Fruit fly (Drosophila melanogaster) whole organism, pupa: ENCODE measurements around the gene CG2772.
A peak's percentile ranks its signal among the peaks of the same experiment; 100 is the strongest.

Experiments
- CG10348 ChIP-seq: fragments of 200-800 bp; sonication (Bioruptor generic); IDR thresholded peaks from 2 replicates; pipeline ENCODE4 v1.3.6; 2022; ENCODE audit warnings: missing biosample characterization, missing genetic modification characterization
- CG12605 ChIP-seq: fragments of 200-800 bp; sonication (Bioruptor generic); IDR thresholded peaks from 2 replicates; pipeline ENCODE4 v1.3.6; 2022; ENCODE audit warnings: missing biosample characterization, missing genetic modification characterization
- CG13204 ChIP-seq: fragments of 200-800 bp; sonication (Bioruptor generic); optimal IDR thresholded peaks from 2 replicates; lab custom pipeline; 2018; ENCODE audit warnings: missing biosample characterization, mild to moderate bottlenecking, missing genetic modification characterization, moderate library complexity
- CG14655 ChIP-seq: fragments of 200-800 bp; sonication (Bioruptor generic); optimal IDR thresholded peaks from 3 replicates; lab custom pipeline; 2017; ENCODE audit warnings: mild to moderate bottlenecking, missing biosample characterization, missing genetic modification reagents, missing genetic modification characterization
- CG15710 ChIP-seq: fragments of 200-800 bp; sonication (Bioruptor generic); optimal IDR thresholded peaks from 2 replicates; lab custom pipeline; 2018; ENCODE audit warnings: missing biosample characterization, mild to moderate bottlenecking, missing genetic modification characterization, moderate library complexity
- CG17806 ChIP-seq: fragments of 200-800 bp; sonication (Bioruptor generic); optimal IDR thresholded peaks from 2 replicates; lab custom pipeline; 2018; ENCODE audit warnings: missing biosample characterization, mild to moderate bottlenecking, missing genetic modification characterization, moderate library complexity
- CG32121 ChIP-seq: fragments of 200-800 bp; sonication (Bioruptor generic); IDR thresholded peaks from 2 replicates; pipeline ENCODE4 v1.3.6; 2022; ENCODE audit warnings: missing biosample characterization, missing genetic modification characterization
- CG34367 ChIP-seq: fragments of 200-800 bp; sonication (Bioruptor generic); optimal IDR thresholded peaks from 2 replicates; lab custom pipeline; 2018; ENCODE audit warnings: missing biosample characterization, mild to moderate bottlenecking, missing genetic modification characterization
- CG4496 ChIP-seq: fragments of 200-800 bp; sonication (Bioruptor generic); IDR thresholded peaks from 3 replicates; pipeline ENCODE4 v1.3.6; 2022; ENCODE audit warnings: missing biosample characterization, missing genetic modification characterization
- CG8159 ChIP-seq: fragments of 200-800 bp; sonication (Bioruptor generic); optimal IDR thresholded peaks from 3 replicates; lab custom pipeline; 2018; ENCODE audit warnings: missing biosample characterization, mild to moderate bottlenecking, missing genetic modification characterization, moderate library complexity
- CG8301 ChIP-seq: fragments of 200-800 bp; sonication (Bioruptor generic); optimal IDR thresholded peaks from 2 replicates; lab custom pipeline; 2018; ENCODE audit warnings: missing biosample characterization, mild to moderate bottlenecking, missing genetic modification characterization
- CG9948 ChIP-seq: fragments of 200-800 bp; sonication (Bioruptor generic); optimal IDR thresholded peaks from 2 replicates; lab custom pipeline; 2018; ENCODE audit warnings: missing biosample characterization, mild to moderate bottlenecking, missing genetic modification characterization, moderate library complexity
- D1 ChIP-seq: fragments of 200-800 bp; sonication (Bioruptor generic); optimal IDR thresholded peaks from 2 replicates; lab custom pipeline; 2018; ENCODE audit warnings: missing biosample characterization, mild to moderate bottlenecking, missing genetic modification characterization, moderate library complexity
- EcR ChIP-seq: fragments of 200-800 bp; sonication (Bioruptor generic); optimal IDR thresholded peaks from 3 replicates; lab custom pipeline; 2019; ENCODE audit warnings: missing biosample characterization, missing genetic modification characterization, mild to moderate bottlenecking, moderate library complexity, missing genetic modification reagents
- Ets98B ChIP-seq: fragments of 200-800 bp; sonication (Bioruptor generic); IDR thresholded peaks from 2 replicates; pipeline ENCODE4 v1.3.6; 2022; ENCODE audit warnings: missing biosample characterization, missing genetic modification characterization
- Pif1A ChIP-seq: fragments of 200-800 bp; sonication (Bioruptor generic); optimal IDR thresholded peaks from 3 replicates; lab custom pipeline; 2016; ENCODE audit warnings: missing biosample characterization, missing genetic modification characterization
- Pif1B ChIP-seq: fragments of 200-800 bp; sonication (Bioruptor generic); optimal IDR thresholded peaks from 3 replicates; lab custom pipeline; 2016; ENCODE audit warnings: missing biosample characterization, missing genetic modification characterization
- Snoo ChIP-seq: fragments of 200-800 bp; sonication (Bioruptor generic); optimal IDR thresholded peaks from 3 replicates; lab custom pipeline; 2017; ENCODE audit warnings: missing biosample characterization, mild to moderate bottlenecking, missing genetic modification characterization, inconsistent platforms
- fd96Ca ChIP-seq: fragments of 200-800 bp; sonication (Bioruptor generic); IDR thresholded peaks from 3 replicates; pipeline ENCODE4 v1.3.6; 2022; ENCODE audit warnings: missing biosample characterization, missing genetic modification characterization
- gl ChIP-seq: fragments of 200-800 bp; sonication (Bioruptor generic); optimal IDR thresholded peaks from 2 replicates; lab custom pipeline; 2018; ENCODE audit warnings: missing biosample characterization, mild to moderate bottlenecking, missing genetic modification characterization
- rn ChIP-seq: fragments of 200-800 bp; sonication (Bioruptor generic); IDR thresholded peaks from 2 replicates; pipeline ENCODE4 v1.3.6; 2022; ENCODE audit warnings: missing biosample characterization, missing genetic modification characterization

The CG2772 gene

dm6 chr2L:3422753-3423152, 23.0 kb upstream of the CG2772 start:
- TF ChIP-seq Pif1A (GFP tag; lab: Kevin White, UChicago) (no peak), CG4496 (peak; percentile 65; the same call in 1 of the 3 replicates)

- TF ChIP-seq Pif1A (GFP tag; lab: Kevin White, UChicago) = no peak
- no peak for TF ChIP-seq CG17806 (tag; lab: Kevin White, UChicago)
- no peak for TF ChIP-seq CG13204 (GFP tag; lab: Kevin White, UChicago)
- TF ChIP-seq EcR (GFP tag; lab: Kevin White, UChicago) = peak; percentile 21
- TF ChIP-seq Pif1B (GFP tag; lab: Kevin White, UChicago) = no peak
Measured at dm6 chr2L:3425947-3426346, 19.8 kb upstream of the CG2772 start.

- TF ChIP-seq CG4496 (0 out of 3 replicates have a peak, but pooled peaks have one; percentile 18), CG10348 (GFP tag; lab: Robert Waterston, UW) (no peak), Pif1B (GFP tag; lab: Kevin White, UChicago) (no peak), CG17806 (tag; lab: Kevin White, UChicago) (no peak), D1 (no peak), fd96Ca (0 out of 3 replicates have a peak, but pooled peaks have one; percentile 21), CG12605 (GFP tag; lab: Robert Waterston, UW) (0 out of 2 replicates have a peak, but pooled peaks have one; percentile 13)
Measured at dm6 chr2L:3426669-3427232, 19.0 kb upstream of the CG2772 start, which contains the start of gene Pgant2. TSS of gene Pgant2 (minus strand) at chr2L:3426719.

dm6 chr2L:3428419-3429097, 17.2 kb upstream of the CG2772 start:
- TF ChIP-seq Ets98B (GFP tag; lab: Robert Waterston, UW) (peak; percentile 9; the same call in 1 of the 2 replicates), CG9948 (tag; lab: Kevin White, UChicago) (peak; percentile 15), Pif1B (GFP tag; lab: Kevin White, UChicago) (no peak), CG8301 (tag; lab: Kevin White, UChicago) (no peak), CG8159 (peak; percentile 4), CG32121 (GFP tag; lab: Robert Waterston, UW) (peak; percentile 59; the same call in 1 of the 2 replicates), CG14655 (GFP tag; lab: Kevin White, UChicago) (peak; percentile 2)

dm6 chr2L:3435086-3435485, 10.7 kb upstream of the CG2772 start:
- no peak for TF ChIP-seq rn (GFP tag; lab: Robert Waterston, UW)
- TF ChIP-seq CG12605 (GFP tag; lab: Robert Waterston, UW) = no peak
- peak; percentile 64; the same call in 1 of the 2 replicates for TF ChIP-seq CG32121 (GFP tag; lab: Robert Waterston, UW)
- TF ChIP-seq CG9948 (tag; lab: Kevin White, UChicago) = peak; percentile 7
- no peak for TF ChIP-seq CG17806 (tag; lab: Kevin White, UChicago)
- no peak for TF ChIP-seq CG13204 (GFP tag; lab: Kevin White, UChicago)
- no peak for TF ChIP-seq Pif1A (GFP tag; lab: Kevin White, UChicago)
- peak; percentile 56 for TF ChIP-seq Ets98B (GFP tag; lab: Robert Waterston, UW)
- no peak for TF ChIP-seq Snoo
- TF ChIP-seq CG14655 (GFP tag; lab: Kevin White, UChicago) = peak; percentile 17
- TF ChIP-seq CG34367 (tag; lab: Kevin White, UChicago) = no peak
- TF ChIP-seq Pif1B (GFP tag; lab: Kevin White, UChicago) = no peak
- peak; percentile 65; the same call in 2 of the 3 replicates for TF ChIP-seq fd96Ca
- peak; percentile 72; the same call in 2 of the 3 replicates for TF ChIP-seq CG4496
- no peak for TF ChIP-seq EcR (GFP tag; lab: Kevin White, UChicago)
- TF ChIP-seq gl (tag; lab: Kevin White, UChicago) = no peak
- TF ChIP-seq CG10348 (GFP tag; lab: Robert Waterston, UW) = no peak
- TF ChIP-seq CG8159 = no peak
- TF ChIP-seq CG8301 (tag; lab: Kevin White, UChicago) = peak; percentile 3

dm6 chr2L:3436347-3436746, 9.4 kb upstream of the CG2772 start:
- peak; percentile 13; the same call in 1 of the 2 replicates for TF ChIP-seq CG32121 (GFP tag; lab: Robert Waterston, UW)
- peak; percentile 39; the same call in 2 of the 3 replicates for TF ChIP-seq CG4496
- TF ChIP-seq CG15710 (tag; lab: Kevin White, UChicago) = no peak
- peak; percentile 47 for TF ChIP-seq CG12605 (GFP tag; lab: Robert Waterston, UW)
- TF ChIP-seq CG17806 (tag; lab: Kevin White, UChicago) = no peak
- no peak for TF ChIP-seq Snoo
- TF ChIP-seq gl (tag; lab: Kevin White, UChicago) = no peak
- TF ChIP-seq CG8301 (tag; lab: Kevin White, UChicago) = peak; percentile 22
- no peak for TF ChIP-seq CG13204 (GFP tag; lab: Kevin White, UChicago)
- no peak; the same call in 1 of the 2 replicates for TF ChIP-seq Ets98B (GFP tag; lab: Robert Waterston, UW)
- TF ChIP-seq CG8159 = no peak
- TF ChIP-seq fd96Ca = no peak
- no peak for TF ChIP-seq Pif1B (GFP tag; lab: Kevin White, UChicago)
- TF ChIP-seq D1 = no peak
- TF ChIP-seq CG10348 (GFP tag; lab: Robert Waterston, UW) = no peak
- TF ChIP-seq CG14655 (GFP tag; lab: Kevin White, UChicago) = peak; percentile 24
- peak; percentile 30 for TF ChIP-seq Pif1A (GFP tag; lab: Kevin White, UChicago)
- TF ChIP-seq CG34367 (tag; lab: Kevin White, UChicago) = no peak
- TF ChIP-seq CG9948 (tag; lab: Kevin White, UChicago) = peak; percentile 25
- 0 out of 2 replicates have a peak, but pooled peaks have one; percentile 20 for TF ChIP-seq rn (GFP tag; lab: Robert Waterston, UW)
- no peak for TF ChIP-seq EcR (GFP tag; lab: Kevin White, UChicago)
- TF ChIP-seq, all 21 proteins: peak for 8
